Fruit fly (Drosophila melanogaster) whole organism, embryonic: ENCODE data around the gene ND-13A.
A peak's percentile ranks its signal among the peaks of the same experiment; 100 is the strongest.

Source experiments
- BEAF-32 ChIP-seq: fragments of 200-800 bp; sonication (Bioruptor generic); optimal IDR thresholded peaks from 3 replicates; lab custom pipeline; 2017; ENCODE audit warnings: missing biosample characterization, missing genetic modification characterization, mild to moderate bottlenecking, moderate library complexity, missing genetic modification reagents
- CG1024 ChIP-seq: fragments of 200-800 bp; sonication (Bioruptor generic); IDR thresholded peaks from 2 replicates; pipeline ENCODE4 v1.3.6; 2022; ENCODE audit warnings: missing biosample characterization, missing genetic modification characterization
- CG11696 ChIP-seq: fragments of 200-800 bp; sonication (Bioruptor generic); IDR thresholded peaks from 2 replicates; pipeline ENCODE4 v1.3.6; 2022; ENCODE audit warnings: missing biosample characterization, missing genetic modification characterization
- CG12744 ChIP-seq: fragments of 200-800 bp; sonication (Bioruptor generic); optimal IDR thresholded peaks from 2 replicates; lab custom pipeline; 2016; ENCODE audit warnings: missing biosample characterization, missing genetic modification characterization
- CG13123 ChIP-seq: fragments of 200-800 bp; sonication (Bioruptor generic); optimal IDR thresholded peaks from 2 replicates; lab custom pipeline; 2016; ENCODE audit warnings: missing biosample characterization, missing genetic modification characterization
- CG18011 ChIP-seq: fragments of 200-800 bp; sonication (Bioruptor generic); optimal IDR thresholded peaks from 2 replicates; lab custom pipeline; 2017; ENCODE audit warnings: missing biosample characterization, missing genetic modification characterization, mild to moderate bottlenecking, moderate library complexity, missing genotype
- CG2129 ChIP-seq: fragments of 200-800 bp; sonication (Bioruptor generic); IDR thresholded peaks from 2 replicates; pipeline ENCODE4 v1.3.6; 2022; ENCODE audit warnings: missing biosample characterization, missing genetic modification characterization; ENCODE audit not compliant: partially characterized antibody
- CG31224 ChIP-seq: fragments of 200-800 bp; sonication (Bioruptor generic); IDR thresholded peaks from 2 replicates; pipeline ENCODE4 v1.3.6; 2022; ENCODE audit warnings: missing biosample characterization, missing genetic modification characterization
- CG3726 ChIP-seq: fragments of 200-800 bp; sonication (Bioruptor generic); IDR thresholded peaks from 3 replicates; pipeline ENCODE4, ENCODE4 v1.3.6; 2022; ENCODE audit warnings: missing biosample characterization, missing genetic modification characterization
- CG3995 ChIP-seq: fragments of 200-800 bp; sonication (Bioruptor generic); optimal IDR thresholded peaks from 3 replicates; lab custom pipeline; 2016; ENCODE audit warnings: missing biosample characterization, missing genetic modification characterization
- CG5180 ChIP-seq: fragments of 200-800 bp; sonication (Bioruptor generic); optimal IDR thresholded peaks from 3 replicates; lab custom pipeline; 2017; ENCODE audit warnings: missing biosample characterization, missing genetic modification characterization, mild to moderate bottlenecking, moderate library complexity, missing genetic modification reagents
- CG6175 ChIP-seq: fragments of 200-800 bp; sonication (Bioruptor generic); IDR thresholded peaks from 3 replicates; pipeline ENCODE4 v1.3.6; 2022; ENCODE audit warnings: missing biosample characterization, missing genetic modification characterization
- CG6654 ChIP-seq: fragments of 200-800 bp; sonication (Bioruptor generic); optimal IDR thresholded peaks from 2 replicates; lab custom pipeline; 2017; ENCODE audit warnings: missing biosample characterization, mild to moderate bottlenecking, missing genetic modification characterization
- CG6683 ChIP-seq: fragments of 200-800 bp; sonication (Bioruptor generic); optimal IDR thresholded peaks from 2 replicates; lab custom pipeline; 2017; ENCODE audit warnings: missing biosample characterization, mild to moderate bottlenecking, missing genetic modification characterization, missing genetic modification reagents
- CG8478 ChIP-seq: fragments of >200 bp; optimal IDR thresholded peaks from 2 replicates; lab custom pipeline; 2018
- CG8944 ChIP-seq: fragments of 200-800 bp; sonication (Bioruptor generic); optimal IDR thresholded peaks from 3 replicates; lab custom pipeline; 2016; ENCODE audit warnings: missing biosample characterization, missing genetic modification characterization
- CG9609 ChIP-seq: fragments of 200-800 bp; sonication (Bioruptor generic); optimal IDR thresholded peaks from 3 replicates; lab custom pipeline; 2016; ENCODE audit warnings: missing biosample characterization, missing genetic modification characterization
- CoRest ChIP-seq: fragments of 200-800 bp; sonication (Bioruptor generic); optimal IDR thresholded peaks from 3 replicates; lab custom pipeline; 2018; ENCODE audit warnings: missing biosample characterization, mild to moderate bottlenecking, missing genetic modification characterization, moderate library complexity
- Dp ChIP-seq: fragments of 200-800 bp; sonication (Bioruptor generic); optimal IDR thresholded peaks from 2 replicates; lab custom pipeline; 2018; ENCODE audit warnings: missing biosample characterization, mild to moderate bottlenecking, missing genetic modification characterization, moderate library complexity
- HLH4C ChIP-seq: fragments of 200-800 bp; sonication (Bioruptor generic); IDR thresholded peaks from 3 replicates; pipeline ENCODE4 v1.3.6; 2022; ENCODE audit warnings: missing biosample characterization, missing genetic modification characterization; ENCODE audit not compliant: partially characterized antibody
- Max ChIP-seq: fragments of 200-800 bp; sonication (Bioruptor generic); optimal IDR thresholded peaks from 2 replicates; lab custom pipeline; 2016; ENCODE audit warnings: missing biosample characterization, mild to moderate bottlenecking, missing genetic modification characterization
- Spps ChIP-seq: fragments of 200-800 bp; sonication (Bioruptor generic); optimal IDR thresholded peaks from 2 replicates; lab custom pipeline; 2018; ENCODE audit warnings: missing biosample characterization, mild to moderate bottlenecking, missing genetic modification characterization
- Sry-δ ChIP-seq: fragments of 200-800 bp; sonication (Bioruptor generic); optimal IDR thresholded peaks from 2 replicates; lab custom pipeline; 2016; ENCODE audit warnings: missing biosample characterization, missing genetic modification characterization
- ara ChIP-seq: fragments of 200-800 bp; sonication (Bioruptor generic); IDR thresholded peaks from 2 replicates; pipeline ENCODE4 v1.3.6; 2022; ENCODE audit warnings: missing biosample characterization, missing genetic modification characterization
- croc ChIP-seq: fragments of 200-800 bp; sonication (Bioruptor generic); conservative IDR thresholded peaks from 3 replicates; pipeline ENCODE4 v1.3.6; 2022; ENCODE audit warnings: missing biosample characterization, missing genetic modification characterization
- dpn ChIP-seq, 2 experiments: fragments of 200-800 bp; sonication (Bioruptor generic); optimal IDR thresholded peaks; 3 replicates each; lab custom pipeline; 2016; ENCODE audit warnings: missing biosample characterization in 2 of 2, missing genetic modification characterization in 2 of 2
- exex ChIP-seq: fragments of 200-800 bp; sonication (Bioruptor generic); optimal IDR thresholded peaks from 4 replicates; lab custom pipeline; 2018; ENCODE audit warnings: missing biosample characterization, mild to moderate bottlenecking, missing genetic modification characterization, moderate library complexity
- fd3F ChIP-seq: fragments of 200-800 bp; sonication (Bioruptor generic); optimal IDR thresholded peaks from 2 replicates; lab custom pipeline; 2018; ENCODE audit warnings: missing biosample characterization, mild to moderate bottlenecking, missing genetic modification characterization, moderate library complexity
- fd96Cb ChIP-seq: fragments of 200-800 bp; sonication (Bioruptor generic); optimal IDR thresholded peaks from 2 replicates; lab custom pipeline; 2018; ENCODE audit warnings: missing biosample characterization, mild to moderate bottlenecking, missing genetic modification characterization, moderate library complexity
- gcm2 ChIP-seq: fragments of 200-800 bp; sonication (Bioruptor generic); optimal IDR thresholded peaks from 2 replicates; lab custom pipeline; 2016; ENCODE audit warnings: missing biosample characterization, missing genetic modification characterization
- gem ChIP-seq: fragments of 200-800 bp; sonication (Bioruptor generic); optimal IDR thresholded peaks from 2 replicates; lab custom pipeline; 2019; ENCODE audit warnings: missing biosample characterization, mild to moderate bottlenecking, missing genetic modification characterization, moderate library complexity
- ham ChIP-seq: fragments of 200-800 bp; sonication (Bioruptor generic); IDR thresholded peaks from 2 replicates; pipeline ENCODE4 v1.3.6; 2022; ENCODE audit warnings: missing biosample characterization, missing genetic modification characterization
- hbn ChIP-seq: fragments of 200-800 bp; sonication (Bioruptor generic); IDR thresholded peaks from 2 replicates; pipeline ENCODE4 v1.3.6; 2022; ENCODE audit warnings: missing biosample characterization, missing genetic modification characterization; ENCODE audit not compliant: partially characterized antibody
- insv ChIP-seq, 2 experiments: fragments of 200-800 bp; sonication (Bioruptor generic); optimal IDR thresholded peaks; 3 replicates each; lab custom pipeline; 2016 to 2018; ENCODE audit warnings: missing biosample characterization in 2 of 2, missing genetic modification characterization in 2 of 2
- kni ChIP-seq: fragments of 200-800 bp; sonication (Bioruptor generic); optimal IDR thresholded peaks from 3 replicates; lab custom pipeline; 2017; ENCODE audit warnings: mild to moderate bottlenecking, missing biosample characterization, missing genetic modification reagents, missing genetic modification characterization
- lilli ChIP-seq: fragments of 200-800 bp; sonication (Bioruptor generic); optimal IDR thresholded peaks from 3 replicates; lab custom pipeline; 2016; ENCODE audit warnings: missing biosample characterization, missing genetic modification characterization
- mld ChIP-seq: fragments of 200-800 bp; sonication (Bioruptor generic); IDR thresholded peaks from 3 replicates; pipeline ENCODE4 v1.3.6; 2022; ENCODE audit warnings: missing biosample characterization, missing genetic modification characterization; ENCODE audit not compliant: partially characterized antibody
- nerfin-1 ChIP-seq: fragments of 200-800 bp; sonication (Bioruptor generic); optimal IDR thresholded peaks from 3 replicates; lab custom pipeline; 2019; ENCODE audit warnings: missing biosample characterization, mild to moderate bottlenecking, missing genetic modification characterization, moderate library complexity
- nmo ChIP-seq: fragments of 200-800 bp; sonication (Bioruptor generic); optimal IDR thresholded peaks from 2 replicates; lab custom pipeline; 2018; ENCODE audit warnings: missing biosample characterization, mild to moderate bottlenecking, missing genetic modification characterization, moderate library complexity
- pho ChIP-seq: fragments of 200-800 bp; sonication (Bioruptor generic); optimal IDR thresholded peaks from 2 replicates; lab custom pipeline; 2016; ENCODE audit warnings: missing biosample characterization, missing genetic modification characterization
- pita ChIP-seq: fragments of 200-800 bp; sonication (Bioruptor generic); optimal IDR thresholded peaks from 2 replicates; lab custom pipeline; 2017; ENCODE audit warnings: missing biosample characterization, mild to moderate bottlenecking, missing genetic modification characterization
- pnt ChIP-seq: fragments of 200-800 bp; sonication (Bioruptor generic); optimal IDR thresholded peaks from 3 replicates; lab custom pipeline; 2016; ENCODE audit warnings: missing biosample characterization, missing genetic modification characterization
- row ChIP-seq: fragments of 200-800 bp; sonication (Bioruptor generic); IDR thresholded peaks from 3 replicates; pipeline ENCODE4 v1.3.6; 2022; ENCODE audit warnings: missing biosample characterization, missing genetic modification characterization
- slbo ChIP-seq: fragments of 200-800 bp; sonication (Bioruptor generic); IDR thresholded peaks from 2 replicates; pipeline ENCODE4 v1.3.6; 2022; ENCODE audit warnings: missing biosample characterization, missing genetic modification characterization
- stwl ChIP-seq: fragments of 200-800 bp; sonication (Bioruptor generic); optimal IDR thresholded peaks from 3 replicates; lab custom pipeline; 2018; ENCODE audit warnings: missing biosample characterization, mild to moderate bottlenecking, missing genetic modification characterization, moderate library complexity
- tap ChIP-seq: fragments of 200-800 bp; optimal IDR thresholded peaks from 3 replicates; lab custom pipeline; 2019; ENCODE audit warnings: missing biosample characterization, mild to moderate bottlenecking, missing genetic modification characterization, moderate library complexity
- tx ChIP-seq: fragments of 200-800 bp; sonication (Bioruptor generic); optimal IDR thresholded peaks from 2 replicates; lab custom pipeline; 2016; ENCODE audit warnings: missing biosample characterization, missing genetic modification characterization
- usp ChIP-seq: fragments of >200 bp; optimal IDR thresholded peaks from 2 replicates; lab custom pipeline; 2017; ENCODE audit warnings: missing biosample characterization, missing genetic modification characterization
- vvl ChIP-seq: fragments of 200-800 bp; sonication (Bioruptor generic); IDR thresholded peaks from 2 replicates; pipeline ENCODE4 v1.3.6; 2022; ENCODE audit warnings: missing biosample characterization, missing genetic modification characterization
- zfh2 ChIP-seq: fragments of 200-800 bp; sonication (Bioruptor generic); optimal IDR thresholded peaks from 2 replicates; lab custom pipeline; 2016; ENCODE audit warnings: missing biosample characterization, missing genetic modification characterization

Gene ND-13A

dm6 chr2L:5059645-5060254 lies 40.3 kb downstream of the ND-13A start, which contains the start of gene Rpn11 (continued):
- TF ChIP-seq CG3995 (GFP tag; lab: Kevin White, UChicago), result peak; percentile 39
- peak; percentile 53 for TF ChIP-seq tap (tag; lab: Kevin White, UChicago)
- TF ChIP-seq ham (GFP tag; lab: Robert Waterston, UW), result no peak
- 0 out of 2 replicates have a peak, but pooled peaks have one; percentile 38 for TF ChIP-seq CG2129
- no peak for TF ChIP-seq gcm2 (GFP tag; lab: Kevin White, UChicago)
- 0 out of 2 replicates have a peak, but pooled peaks have one; percentile 9 for TF ChIP-seq CG31224 (GFP tag; lab: Robert Waterston, UW)
- no peak for TF ChIP-seq CG8944 (GFP tag; lab: Kevin White, UChicago)
- TF ChIP-seq CG12744, result peak; percentile 35
- TF ChIP-seq CG6654, result no peak
- peak; percentile 80 for TF ChIP-seq vvl (GFP tag; lab: Robert Waterston, UW)
- TF ChIP-seq tx (GFP tag; lab: Kevin White, UChicago), result peak; percentile 41
- no peak for TF ChIP-seq CG11696 (GFP tag; lab: Robert Waterston, UW)
- TF ChIP-seq croc (GFP tag; lab: Robert Waterston, UW), result peak; percentile 21; the same call in 1 of the 3 replicates
- TF ChIP-seq usp, result no peak
- TF ChIP-seq dpn (GFP tag; optimal IDR thresholded peaks at IDR 0.05; lab: Kevin White, UChicago), result peak; percentile 51 to 75
- TF ChIP-seq CoRest (tag; lab: Kevin White, UChicago), result peak; percentile 84
- no peak for TF ChIP-seq mld (GFP tag; lab: Robert Waterston, UW)
- peak; percentile 46 for TF ChIP-seq Max (GFP tag; lab: Kevin White, UChicago)
- peak; percentile 87 for TF ChIP-seq Dp (GFP tag; lab: Kevin White, UChicago)
- TF ChIP-seq CG5180 (GFP tag; lab: Kevin White, UChicago), result no peak
- TF ChIP-seq ara, result 0 out of 2 replicates have a peak, but pooled peaks have one; percentile 18
- TF ChIP-seq CG1024 (GFP tag; lab: Robert Waterston, UW), result no peak
- TF ChIP-seq CG3726, result no peak
- TF ChIP-seq kni, result no peak
- peak; percentile 62 for TF ChIP-seq slbo (GFP tag; lab: Robert Waterston, UW)
- TF ChIP-seq fd3F (GFP tag; lab: Kevin White, UChicago), result peak; percentile 45
- TF ChIP-seq CG8478, result no peak
- peak; percentile 25 for TF ChIP-seq exex (tag; lab: Kevin White, UChicago)
- TF ChIP-seq CG18011, result no peak
- peak; percentile 36 for TF ChIP-seq zfh2 (GFP tag; lab: Kevin White, UChicago)
- TF ChIP-seq Spps (tag; lab: Kevin White, UChicago), result peak; percentile 34
- peak; percentile 83 for TF ChIP-seq gem (tag; lab: Kevin White, UChicago)
- peak; percentile 35; the same call in 1 of the 2 replicates for TF ChIP-seq hbn (GFP tag; lab: Robert Waterston, UW)
- TF ChIP-seq pita, result no peak
- peak; percentile 59 for TF ChIP-seq lilli (GFP tag; lab: Kevin White, UChicago)
- TF ChIP-seq fd96Cb (tag; lab: Kevin White, UChicago), result peak; percentile 45
- peak; percentile 43 for TF ChIP-seq stwl (tag; lab: Kevin White, UChicago)
- no peak for TF ChIP-seq CG6175 (GFP tag; lab: Robert Waterston, UW)
- peak; percentile 78 for TF ChIP-seq BEAF-32
- no peak for TF ChIP-seq pnt (GFP tag; lab: Kevin White, UChicago)
- TF ChIP-seq CG9609 (GFP tag; lab: Kevin White, UChicago), result no peak
- peak; percentile 80 for TF ChIP-seq nmo (GFP tag; lab: Kevin White, UChicago)
- TF ChIP-seq HLH4C, result peak; percentile 44
- TF ChIP-seq CG13123 (GFP tag; lab: Kevin White, UChicago), result no peak
- TF ChIP-seq Sry-δ (GFP tag; lab: Kevin White, UChicago), result peak; percentile 51
- no peak for TF ChIP-seq insv (GFP tag; optimal IDR thresholded peaks at IDR 0.05; lab: Kevin White, UChicago)
- TF ChIP-seq nerfin-1 (tag; lab: Kevin White, UChicago), result peak; percentile 52
- TF ChIP-seq pho (GFP tag; lab: Kevin White, UChicago), result no peak
- TF ChIP-seq row (GFP tag; lab: Robert Waterston, UW), result peak; percentile 80
- TF ChIP-seq CG6683 (GFP tag; lab: Kevin White, UChicago), result no peak
